Worm (Caenorhabditis elegans) whole organism, young adult: ENCODE data around the gene lys-4.

Source experiments
- B0019.2 ChIP-seq: fragments of 200-800 bp; sonication (Bioruptor generic); conservative IDR thresholded peaks from 2 replicates; pipeline ENCODE4 v1.3.6; 2022; ENCODE audit warnings: missing genetic modification reagents, missing genetic modification characterization, missing compliant biosample characterization
- B0336.3 ChIP-seq: fragments of 200-800 bp; sonication (Bioruptor generic); IDR thresholded peaks from 2 replicates; pipeline ENCODE4 v1.3.6; 2022; ENCODE audit warnings: missing genetic modification characterization, missing compliant biosample characterization
- C17E4.6 ChIP-seq: fragments of 200-800 bp; sonication (Bioruptor generic); IDR thresholded peaks from 2 replicates; pipeline ENCODE4 v1.3.6; 2022; ENCODE audit warnings: missing genetic modification reagents, missing genetic modification characterization, missing compliant biosample characterization
- F10E7.11 ChIP-seq: sonication (generic microtip); optimal IDR thresholded peaks from 2 replicates; lab custom pipeline; 2017; ENCODE audit warnings: mild to moderate bottlenecking, missing genetic modification characterization, moderate library complexity, missing compliant biosample characterization
- F23B12.7 ChIP-seq: sonication (generic microtip); optimal IDR thresholded peaks from 2 replicates; lab custom pipeline; 2017; ENCODE audit warnings: missing genetic modification characterization, mild to moderate bottlenecking, missing compliant biosample characterization, antibody characterized with exemption, moderate library complexity; ENCODE audit not compliant: insufficient read depth
- F33H1.4 ChIP-seq: fragments of 200-800 bp; sonication (Bioruptor generic); IDR thresholded peaks from 2 replicates; pipeline ENCODE4 v1.3.6; 2022; ENCODE audit warnings: missing genetic modification reagents, missing genetic modification characterization, missing compliant biosample characterization
- F52B5.7 ChIP-seq: sonication (generic microtip); optimal IDR thresholded peaks from 2 replicates; lab custom pipeline; 2016; ENCODE audit warnings: mild to moderate bottlenecking, missing genetic modification characterization, missing compliant biosample characterization
- F57C9.4 ChIP-seq: sonication (generic microtip); optimal IDR thresholded peaks from 2 replicates; lab custom pipeline; 2017; ENCODE audit warnings: mild to moderate bottlenecking, missing genetic modification characterization, missing compliant biosample characterization
- T07F8.4 ChIP-seq: sonication (generic microtip); optimal IDR thresholded peaks from 2 replicates; lab custom pipeline; 2016; ENCODE audit warnings: mild to moderate bottlenecking, missing genetic modification characterization, moderate library complexity, missing compliant biosample characterization
- T26A5.8 ChIP-seq: sonication (generic microtip); optimal IDR thresholded peaks from 2 replicates; lab custom pipeline; 2016; ENCODE audit warnings: missing genetic modification characterization, missing compliant biosample characterization
- Y53G8AR.9 ChIP-seq: fragments of 200-800 bp; sonication (Bioruptor generic); conservative IDR thresholded peaks from 2 replicates; pipeline ENCODE4 v1.3.6; 2022; ENCODE audit warnings: missing genetic modification reagents, missing genetic modification characterization, missing compliant biosample characterization
- Y67H2A.10 ChIP-seq: fragments of 200-800 bp; sonication (Bioruptor generic); conservative IDR thresholded peaks from 2 replicates; pipeline ENCODE4 v1.3.6; 2022; ENCODE audit warnings: missing genetic modification reagents, missing genetic modification characterization, missing compliant biosample characterization
- Y95B8A.8 ChIP-seq: fragments of 200-800 bp; sonication (Bioruptor generic); IDR thresholded peaks from 2 replicates; pipeline ENCODE4 v1.3.6; 2022; ENCODE audit warnings: missing genetic modification reagents, missing genetic modification characterization, missing compliant biosample characterization
- akir-1 ChIP-seq: fragments of 200-800 bp; sonication (Bioruptor generic); optimal IDR thresholded peaks from 2 replicates; lab custom pipeline; 2018; ENCODE audit warnings: mild to moderate bottlenecking, missing genetic modification characterization, moderate library complexity, missing compliant biosample characterization
- ama-1 ChIP-seq, 3 experiments: fragments of 150-350 bp in 1 of 3; sonication (generic microtip) in 2 of 3; optimal IDR thresholded peaks; 2 replicates each; lab custom pipeline; 2014 to 2018; ENCODE audit warnings: missing biosample characterization in 2 of 3, missing genetic modification characterization in 2 of 3, missing genetic modification reagents in 2 of 3
- athp-1 ChIP-seq: sonication (generic microtip); optimal IDR thresholded peaks from 2 replicates; lab custom pipeline; 2017; ENCODE audit warnings: mild to moderate bottlenecking, missing genetic modification characterization, missing compliant biosample characterization
- attf-6 ChIP-seq: fragments of 200-800 bp; sonication (Bioruptor generic); IDR thresholded peaks from 2 replicates; pipeline ENCODE4 v1.3.6; 2022; ENCODE audit warnings: missing genetic modification reagents, missing genetic modification characterization, missing compliant biosample characterization
- cebp-1 ChIP-seq, 2 experiments: fragments of 200-800 bp in 1 of 2; sonication (Bioruptor generic) in 1 of 2; sonication (generic microtip) in 1 of 2; IDR thresholded peaks in 1 of 2; optimal IDR thresholded peaks in 1 of 2; 2 replicates each; pipeline versions ENCODE4 v1.3.6 to Lab custom; 2017 to 2022; ENCODE audit warnings: missing compliant biosample characterization in 2 of 2, missing genetic modification characterization in 2 of 2, mild to moderate bottlenecking in 1 of 2, missing genetic modification reagents in 1 of 2, moderate library complexity in 1 of 2
- cebp-2 ChIP-seq: fragments of 200-800 bp; sonication (Bioruptor generic); IDR thresholded peaks from 2 replicates; pipeline ENCODE4 v1.3.6; 2022; ENCODE audit warnings: missing genetic modification characterization, missing compliant biosample characterization
- die-1 ChIP-seq: sonication (generic microtip); optimal IDR thresholded peaks from 2 replicates; lab custom pipeline; 2016; ENCODE audit warnings: missing genotype, mild to moderate bottlenecking, missing genetic modification characterization, missing compliant biosample characterization
- egl-44 ChIP-seq: fragments of 200-800 bp; sonication (Bioruptor generic); IDR thresholded peaks from 2 replicates; pipeline ENCODE4 v1.3.6; 2022; ENCODE audit warnings: missing genetic modification reagents, missing genetic modification characterization, missing compliant biosample characterization
- gei-17 ChIP-seq: fragments of 200-800 bp; sonication (Bioruptor generic); optimal IDR thresholded peaks from 2 replicates; lab custom pipeline; 2018; ENCODE audit warnings: mild to moderate bottlenecking, missing genetic modification characterization, missing compliant biosample characterization
- him-1 ChIP-seq: sonication (generic microtip); optimal IDR thresholded peaks from 2 replicates; lab custom pipeline; 2016; ENCODE audit warnings: missing genotype, missing genetic modification reagents, missing genetic modification characterization, missing compliant biosample characterization
- lin-35 ChIP-seq, 3 experiments: fragments of 150-350 bp in 2 of 3; sonication (generic microtip) in 1 of 3; optimal IDR thresholded peaks; 2 replicates each; lab custom pipeline; 2014 to 2018; ENCODE audit warnings: missing biosample characterization in 3 of 3, missing genetic modification characterization in 3 of 3, missing genetic modification reagents in 3 of 3
- lin-40 ChIP-seq: sonication (generic microtip); optimal IDR thresholded peaks from 2 replicates; lab custom pipeline; 2016; ENCODE audit warnings: missing genetic modification characterization, mild to moderate bottlenecking, missing compliant biosample characterization, missing genotype, missing genetic modification reagents
- lin-54 ChIP-seq: fragments of 200-800 bp; sonication (Bioruptor generic); optimal IDR thresholded peaks from 2 replicates; lab custom pipeline; 2018; ENCODE audit warnings: mild to moderate bottlenecking, missing genetic modification characterization, missing compliant biosample characterization
- madf-3 ChIP-seq: fragments of 200-800 bp; sonication (Bioruptor generic); IDR thresholded peaks from 2 replicates; pipeline ENCODE4 v1.3.6; 2022; ENCODE audit warnings: missing genetic modification reagents, missing genetic modification characterization, missing compliant biosample characterization
- mcd-1 ChIP-seq: fragments of 200-800 bp; sonication (Bioruptor generic); IDR thresholded peaks from 2 replicates; pipeline ENCODE4 v1.3.6; 2022; ENCODE audit warnings: missing genetic modification reagents, missing genetic modification characterization, missing compliant biosample characterization
- mel-28 ChIP-seq: sonication (generic microtip); optimal IDR thresholded peaks from 2 replicates; lab custom pipeline; 2016; ENCODE audit warnings: borderline replicate concordance, mild to moderate bottlenecking, missing genetic modification characterization, missing compliant biosample characterization
- mxl-1 ChIP-seq: sonication (generic microtip); optimal IDR thresholded peaks from 2 replicates; lab custom pipeline; 2016; ENCODE audit warnings: missing genetic modification characterization, missing compliant biosample characterization
- nfya-2 ChIP-seq: fragments of 200-800 bp; sonication (Bioruptor generic); IDR thresholded peaks from 2 replicates; pipeline ENCODE4 v1.3.6; 2022; ENCODE audit warnings: missing genetic modification reagents, missing genetic modification characterization, missing compliant biosample characterization
- nhr-179 ChIP-seq: sonication (generic microtip); optimal IDR thresholded peaks from 2 replicates; lab custom pipeline; 2016; ENCODE audit warnings: mild to moderate bottlenecking, missing genetic modification characterization, missing compliant biosample characterization
- rcor-1 ChIP-seq: fragments of 200-800 bp; sonication (Bioruptor generic); IDR thresholded peaks from 2 replicates; pipeline ENCODE4 v1.3.6; 2022; ENCODE audit warnings: missing genetic modification reagents, missing genetic modification characterization, missing compliant biosample characterization
- repo-1 ChIP-seq: sonication (generic microtip); optimal IDR thresholded peaks from 2 replicates; lab custom pipeline; 2017; ENCODE audit warnings: mild to moderate bottlenecking, missing genetic modification characterization, missing compliant biosample characterization
- snpc-4 ChIP-seq, 5 experiments: fragments of 150-350 bp in 1 of 5; sonication (generic microtip) in 4 of 5; optimal IDR thresholded peaks; 2 replicates each; lab custom pipeline; 2014 to 2018; ENCODE audit warnings: missing genetic modification characterization in 5 of 5, missing biosample characterization in 3 of 5, antibody characterized with exemption in 2 of 5, mild to moderate bottlenecking in 2 of 5, missing compliant biosample characterization in 2 of 5, missing genotype in 2 of 5, moderate library complexity in 2 of 5, missing genetic modification reagents in 1 of 5
- somi-1 ChIP-seq: fragments of 200-800 bp; sonication (Bioruptor generic); optimal IDR thresholded peaks from 2 replicates; lab custom pipeline; 2018; ENCODE audit warnings: mild to moderate bottlenecking, missing genetic modification characterization, missing compliant biosample characterization
- sptf-2 ChIP-seq: fragments of 200-800 bp; sonication (Bioruptor generic); optimal IDR thresholded peaks from 2 replicates; lab custom pipeline; 2018; ENCODE audit warnings: mild to moderate bottlenecking, missing genetic modification characterization, missing compliant biosample characterization
- tbp1 ChIP-seq: fragments of 200-800 bp; sonication (Bioruptor generic); optimal IDR thresholded peaks from 2 replicates; lab custom pipeline; 2018; ENCODE audit warnings: mild to moderate bottlenecking, missing genetic modification characterization, missing compliant biosample characterization
- unc-130 ChIP-seq: sonication (generic microtip); optimal IDR thresholded peaks from 2 replicates; lab custom pipeline; 2016; ENCODE audit warnings: missing genetic modification reagents, missing genetic modification characterization, missing compliant biosample characterization
- ztf-18 ChIP-seq: sonication (generic microtip); optimal IDR thresholded peaks from 2 replicates; lab custom pipeline; 2016; ENCODE audit warnings: missing genotype, mild to moderate bottlenecking, missing genetic modification characterization, missing compliant biosample characterization

lys-4 gene

ce11 chrIV:11601721-11602405 is 21.1 kb downstream of the lys-4 start (continued):
- TF ChIP-seq F52B5.7 (no peak), nhr-179 (tag; lab: Kevin White, UChicago) (no peak)

- no peak for TF ChIP-seq B0019.2 (GFP tag; lab: Robert Waterston, UW)
These were observed 23.3 kb downstream of the lys-4 start for ce11 chrIV:11599717-11600116.

- TF ChIP-seq athp-1 (tag; lab: Kevin White, UChicago), result no peak
- TF ChIP-seq attf-6 (GFP tag; lab: Robert Waterston, UW), result no peak
- TF ChIP-seq rcor-1 (GFP tag; lab: Robert Waterston, UW), result no peak
- TF ChIP-seq ztf-18 (tag; lab: Kevin White, UChicago), result no peak
- no peak for TF ChIP-seq snpc-4 (GFP tag; optimal IDR thresholded peaks at IDR 0.05; lab: Kevin White, UChicago)
- TF ChIP-seq snpc-4 (tag; optimal IDR thresholded peaks at IDR 0.05; lab: Kevin White, UChicago), result no peak
- TF ChIP-seq mel-28 (tag; lab: Kevin White, UChicago), result no peak
- no peak for TF ChIP-seq Y53G8AR.9 (GFP tag; lab: Robert Waterston, UW)
- no peak for TF ChIP-seq F10E7.11 (tag; lab: Kevin White, UChicago)
- no peak for TF ChIP-seq unc-130 (GFP tag; lab: Kevin White, UChicago)
- TF ChIP-seq madf-3 (GFP tag; lab: Robert Waterston, UW), result no peak
- no peak for TF ChIP-seq lin-35 (GFP tag; optimal IDR thresholded peaks at IDR 0.05; lab: Kevin White, UChicago)
- no peak for TF ChIP-seq cebp-2 (GFP tag; lab: Robert Waterston, UW)
- TF ChIP-seq Y67H2A.10 (GFP tag; lab: Robert Waterston, UW), result no peak
- no peak for TF ChIP-seq F23B12.7 (tag; lab: Kevin White, UChicago)
- no peak for TF ChIP-seq B0336.3 (GFP tag; lab: Robert Waterston, UW)
These were observed 25.9 kb downstream of the lys-4 start for ce11 chrIV:11597079-11597478.

- TF ChIP-seq lin-54 (GFP tag; lab: Kevin White, UChicago) (no peak), nfya-2 (no peak), ama-1 (optimal IDR thresholded peaks at IDR 0.05; lab: Kevin White, UChicago) (peak; percentile 89), ama-1 (GFP tag; optimal IDR thresholded peaks at IDR 0.05; lab: Kevin White, UChicago) (no peak), T07F8.4 (tag; lab: Kevin White, UChicago) (no peak), snpc-4 (GFP tag; optimal IDR thresholded peaks at IDR 0.05; lab: Kevin White, UChicago) (no peak), snpc-4 (tag; optimal IDR thresholded peaks at IDR 0.05; lab: Kevin White, UChicago) (peak in 1 of 4 experiments; percentile 4), him-1 (tag; lab: Kevin White, UChicago) (no peak), cebp-1 (GFP tag; IDR thresholded peaks at IDR 0.05; lab: Robert Waterston, UW) (no peak), cebp-1 (tag; optimal IDR thresholded peaks at IDR 0.05; lab: Kevin White, UChicago) (peak; percentile 54), Y95B8A.8 (0 out of 2 replicates have a peak, but pooled peaks have one; percentile 13), gei-17 (GFP tag; lab: Kevin White, UChicago) (peak; percentile 32), athp-1 (tag; lab: Kevin White, UChicago) (peak; percentile 29), repo-1 (tag; lab: Kevin White, UChicago) (peak; percentile 47), sptf-2 (GFP tag; lab: Kevin White, UChicago) (peak; percentile 25), F57C9.4 (tag; lab: Kevin White, UChicago) (no peak), T26A5.8 (no peak), somi-1 (GFP tag; lab: Kevin White, UChicago) (peak; percentile 22), cebp-2 (GFP tag; lab: Robert Waterston, UW) (no peak), C17E4.6 (GFP tag; lab: Robert Waterston, UW) (0 out of 2 replicates have a peak, but pooled peaks have one; percentile 20), die-1 (tag; lab: Kevin White, UChicago) (no peak), Y67H2A.10 (GFP tag; lab: Robert Waterston, UW) (no peak), mxl-1 (tag; lab: Kevin White, UChicago) (no peak), lin-40 (peak; percentile 52), mcd-1 (GFP tag; lab: Robert Waterston, UW) (peak; percentile 48; the same call in 1 of the 2 replicates), egl-44 (no peak), akir-1 (GFP tag; lab: Kevin White, UChicago) (peak; percentile 3), tbp1 (GFP tag; lab: Kevin White, UChicago) (peak; percentile 10), F33H1.4 (GFP tag; lab: Robert Waterston, UW) (no peak)
These were observed 28.7 kb downstream of the lys-4 start, which contains the start of gene mig-38 for ce11 chrIV:11594191-11594673. TSS of gene mig-38 (plus strand) at chrIV:11594244.
